Fruit fly (Drosophila melanogaster): ENCODE data around the gene CG12111.

CG12111 gene

dm6 chrX:8570848-8571247 is at the start of gene CG12111:
TSS of gene CG12111 (minus strand) at chrX:8570948.
- TF ChIP-seq fd96Ca (GFP tag; IDR thresholded peaks at IDR 0.05) (no peak), D1 (tag; optimal IDR thresholded peaks at IDR 0.05) (no peak), CG13204 (GFP tag; optimal IDR thresholded peaks at IDR 0.05) (no peak), CG12605 (GFP tag; IDR thresholded peaks at IDR 0.05) (no peak), CG34367 (tag; optimal IDR thresholded peaks at IDR 0.05) (no peak), CG17806 (tag; optimal IDR thresholded peaks at IDR 0.05) (no peak), CG8301 (tag; optimal IDR thresholded peaks at IDR 0.05) (no peak), CG15710 (tag; optimal IDR thresholded peaks at IDR 0.05) (no peak), CG32121 (GFP tag; IDR thresholded peaks at IDR 0.05) (no peak), CG8159 (tag; optimal IDR thresholded peaks at IDR 0.05) (no peak), gl (tag; optimal IDR thresholded peaks at IDR 0.05) (no peak), CG4496 (GFP tag; IDR thresholded peaks at IDR 0.05) (no peak), EcR (GFP tag; optimal IDR thresholded peaks at IDR 0.05) (no peak), Snoo (tag; optimal IDR thresholded peaks at IDR 0.05) (no peak)

dm6 chrX:8616787-8617432 is 46.2 kb upstream of the CG12111 start:
- TF ChIP-seq rn (GFP tag; IDR thresholded peaks at IDR 0.05) (no peak), D1 (tag; optimal IDR thresholded peaks at IDR 0.05) (no peak), CG17806 (tag; optimal IDR thresholded peaks at IDR 0.05) (no peak), fd96Ca (GFP tag; IDR thresholded peaks at IDR 0.05) (no peak), EcR (GFP tag; optimal IDR thresholded peaks at IDR 0.05) (no peak), CG8301 (tag; optimal IDR thresholded peaks at IDR 0.05) (no peak), CG12605 (GFP tag; IDR thresholded peaks at IDR 0.05) (no peak), CG8159 (tag; optimal IDR thresholded peaks at IDR 0.05) (no peak), CG4496 (GFP tag; IDR thresholded peaks at IDR 0.05) (no peak), Ets98B (GFP tag; IDR thresholded peaks at IDR 0.05) (no peak), CG15710 (tag; optimal IDR thresholded peaks at IDR 0.05) (no peak), CG13204 (GFP tag; optimal IDR thresholded peaks at IDR 0.05) (no peak), CG14655 (GFP tag; optimal IDR thresholded peaks at IDR 0.05) (no peak), CG9948 (tag; optimal IDR thresholded peaks at IDR 0.05) (no peak), gl (tag; optimal IDR thresholded peaks at IDR 0.05) (no peak), Snoo (tag; optimal IDR thresholded peaks at IDR 0.05) (no peak)

DNA sequence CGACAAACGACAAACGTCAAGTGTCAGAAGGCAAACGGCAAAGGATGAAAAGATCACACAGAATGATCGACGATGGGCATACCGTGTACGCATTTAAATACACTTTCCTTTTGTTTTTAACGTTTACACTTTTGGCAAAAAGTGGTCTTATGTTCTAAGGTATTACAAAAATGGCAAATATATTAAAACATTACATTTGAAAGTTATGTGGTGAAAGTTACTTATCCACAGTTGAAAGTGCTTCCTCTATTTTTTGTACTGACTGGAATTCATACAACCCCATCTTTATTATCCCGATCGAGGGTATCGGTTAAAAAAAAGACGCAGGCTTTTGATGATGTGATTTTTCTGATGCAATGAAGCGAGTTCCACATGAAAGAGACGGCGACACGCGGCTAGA is 45.5 kb upstream of the CG12111 start:
- TF ChIP-seq Pif1A (GFP tag; optimal IDR thresholded peaks at IDR 0.05) (no peak), CG14655 (GFP tag; optimal IDR thresholded peaks at IDR 0.05) (no peak), Ets98B (GFP tag; IDR thresholded peaks at IDR 0.05) (no peak), Pif1B (GFP tag; optimal IDR thresholded peaks at IDR 0.05) (no peak), CG9948 (tag; optimal IDR thresholded peaks at IDR 0.05) (no peak), EcR (GFP tag; optimal IDR thresholded peaks at IDR 0.05) (no peak), CG8301 (tag; optimal IDR thresholded peaks at IDR 0.05) (no peak), CG10348 (GFP tag; IDR thresholded peaks at IDR 0.05) (no peak), CG13204 (GFP tag; optimal IDR thresholded peaks at IDR 0.05) (no peak)

DNA sequence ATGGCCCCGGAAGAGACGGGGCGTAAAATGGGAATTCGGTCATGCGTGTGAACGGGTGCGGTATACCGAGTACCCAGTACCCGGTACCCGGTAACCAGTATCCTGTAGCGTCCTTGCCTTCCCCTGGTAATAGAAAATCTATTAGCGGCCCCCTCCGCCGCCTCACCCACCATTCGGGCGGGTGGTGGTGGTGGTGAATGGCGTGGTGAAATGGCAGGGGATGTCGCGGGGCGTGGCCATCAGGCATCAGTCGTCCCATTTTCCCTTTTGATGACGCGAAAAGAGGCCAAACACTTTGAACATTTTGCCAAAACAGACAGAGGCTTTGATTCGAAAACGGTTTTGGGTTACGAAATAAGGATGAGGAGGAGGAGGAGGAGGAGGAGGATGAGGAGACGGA is 37.2 kb upstream of the CG12111 start:
- TF ChIP-seq CG34367 (tag; optimal IDR thresholded peaks at IDR 0.05), result no peak
- no peak for TF ChIP-seq fd96Ca (GFP tag; IDR thresholded peaks at IDR 0.05)
- TF ChIP-seq CG8301 (tag; optimal IDR thresholded peaks at IDR 0.05), result no peak
- no peak for TF ChIP-seq CG9948 (tag; optimal IDR thresholded peaks at IDR 0.05)

DNA sequence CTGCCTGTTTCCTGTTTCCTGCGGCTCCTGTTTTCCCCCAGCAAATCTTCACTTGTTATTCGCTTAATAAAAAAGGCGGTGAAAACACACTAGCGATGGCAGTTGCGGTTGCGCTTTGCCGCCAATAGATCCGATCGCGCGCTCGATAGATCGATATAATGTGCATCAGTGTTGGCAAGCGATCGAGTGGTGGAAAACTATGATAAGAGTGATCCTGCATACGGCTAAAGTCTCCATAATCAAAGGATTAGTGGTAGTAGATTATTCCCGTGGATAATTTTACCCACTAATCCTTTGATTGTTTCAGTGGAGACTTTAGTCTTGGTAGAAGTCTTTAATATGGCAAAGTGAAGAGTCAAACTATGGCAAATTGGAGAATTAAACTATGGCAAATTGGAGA is 35.5 kb upstream of the CG12111 start, which contains the start of gene Caf1-180:
TSS of gene Caf1-180 (minus strand) at position 99 of the 400 bp plus-strand sequence.
- TF ChIP-seq fd96Ca (GFP tag; IDR thresholded peaks at IDR 0.05), result 0 out of 3 replicates have a peak, but pooled peaks have one; percentile 11
- no peak for TF ChIP-seq Pif1A (GFP tag; optimal IDR thresholded peaks at IDR 0.05)

- TF ChIP-seq Pif1A (GFP tag; optimal IDR thresholded peaks at IDR 0.05) (no peak), Snoo (tag; optimal IDR thresholded peaks at IDR 0.05) (no peak), CG9948 (tag; optimal IDR thresholded peaks at IDR 0.05) (peak; percentile 35), Pif1B (GFP tag; optimal IDR thresholded peaks at IDR 0.05) (no peak), CG32121 (GFP tag; IDR thresholded peaks at IDR 0.05) (peak; percentile 67), CG17806 (tag; optimal IDR thresholded peaks at IDR 0.05) (peak; percentile 50), rn (GFP tag; IDR thresholded peaks at IDR 0.05) (peak; percentile 40; the same call in 1 of the 2 replicates), CG12605 (GFP tag; IDR thresholded peaks at IDR 0.05) (peak; percentile 55), CG8159 (tag; optimal IDR thresholded peaks at IDR 0.05) (peak; percentile 64), Ets98B (GFP tag; IDR thresholded peaks at IDR 0.05) (peak; percentile 82), CG34367 (tag; optimal IDR thresholded peaks at IDR 0.05) (peak; percentile 40), CG13204 (GFP tag; optimal IDR thresholded peaks at IDR 0.05) (no peak), CG4496 (GFP tag; IDR thresholded peaks at IDR 0.05) (peak; percentile 86), fd96Ca (GFP tag; IDR thresholded peaks at IDR 0.05) (peak; percentile 85), CG10348 (GFP tag; IDR thresholded peaks at IDR 0.05) (peak; percentile 71), CG15710 (tag; optimal IDR thresholded peaks at IDR 0.05) (peak; percentile 58)
These were observed 30.4 kb upstream of the CG12111 start for dm6 chrX:8601165-8601564.

dm6 chrX:8593159-8593476 is 22.4 kb upstream of the CG12111 start:
- TF ChIP-seq D1 (tag; optimal IDR thresholded peaks at IDR 0.05), result no peak
